Worm (Caenorhabditis elegans): Measurements from ENCODE around the gene F49H12.4.

DNA sequence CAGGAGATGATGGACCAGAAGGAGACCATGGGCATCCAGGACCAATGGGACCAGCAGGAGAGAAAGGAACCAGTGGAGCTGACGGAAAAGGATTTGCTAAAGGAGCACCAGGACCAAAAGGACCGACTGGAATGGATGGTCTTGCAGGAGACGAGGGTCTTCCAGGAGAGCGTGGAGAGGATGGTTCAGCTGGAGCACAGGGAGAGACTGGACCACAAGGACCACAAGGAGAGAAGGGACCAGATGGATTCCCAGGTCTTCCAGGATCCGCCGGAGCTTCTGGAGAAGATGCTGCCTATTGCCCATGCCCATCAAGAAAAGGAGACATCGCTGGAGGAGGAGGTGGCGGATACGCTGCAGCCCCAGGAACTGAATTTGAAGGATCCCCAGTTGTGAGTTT is 14.5 kb downstream of the F49H12.4 start:
- no peak for TF ChIP-seq ces-1 (GFP tag; optimal IDR thresholded peaks at IDR 0.05)
- no peak for TF ChIP-seq ceh-63 (GFP tag; optimal IDR thresholded peaks at IDR 0.05)
- no peak for TF ChIP-seq pax-3 (tag; optimal IDR thresholded peaks at IDR 0.05)

Data from whole organism, L1 larva.